Fruit fly (Drosophila melanogaster) whole organism, prepupa: ENCODE data around the gene Usp8.

Source experiments
- Blimp-1 ChIP-seq: fragments of 200-800 bp; sonication (Bioruptor generic); optimal IDR thresholded peaks from 3 replicates; lab custom pipeline; 2017; ENCODE audit warnings: missing biosample characterization, missing genetic modification characterization, mild to moderate bottlenecking, moderate library complexity, missing genetic modification reagents
- CG10631 ChIP-seq: fragments of 200-800 bp; sonication (Bioruptor generic); optimal IDR thresholded peaks from 2 replicates; lab custom pipeline; 2016; ENCODE audit warnings: missing biosample characterization, missing genetic modification characterization
- CG10669 ChIP-seq: fragments of 200-800 bp; sonication (Bioruptor generic); optimal IDR thresholded peaks from 3 replicates; lab custom pipeline; 2018; ENCODE audit warnings: missing biosample characterization, mild to moderate bottlenecking, missing genetic modification characterization, moderate library complexity
- CG11294 ChIP-seq: fragments of 200-800 bp; sonication (Bioruptor generic); IDR thresholded peaks from 2 replicates; pipeline ENCODE4 v1.3.6; 2022; ENCODE audit warnings: missing biosample characterization, missing genetic modification characterization
- CG11762 ChIP-seq: fragments of 200-800 bp; sonication (Bioruptor generic); optimal IDR thresholded peaks from 3 replicates; lab custom pipeline; 2016; ENCODE audit warnings: missing biosample characterization, missing genetic modification characterization; ENCODE audit not compliant: insufficient read depth
- CG11902 ChIP-seq: fragments of 200-800 bp; sonication (Bioruptor generic); optimal IDR thresholded peaks from 3 replicates; lab custom pipeline; 2016; ENCODE audit warnings: missing biosample characterization, missing genetic modification characterization
- CG15336 ChIP-seq: fragments of 200-800 bp; sonication (Bioruptor generic); IDR thresholded peaks from 2 replicates; pipeline ENCODE4 v1.3.6; 2022; ENCODE audit warnings: missing biosample characterization, missing genetic modification characterization
- CG1621 ChIP-seq: fragments of 200-800 bp; sonication (Bioruptor generic); optimal IDR thresholded peaks from 3 replicates; lab custom pipeline; 2018; ENCODE audit warnings: missing biosample characterization, mild to moderate bottlenecking, missing genetic modification characterization
- CG16779 ChIP-seq: fragments of 200-800 bp; sonication (Bioruptor generic); optimal IDR thresholded peaks from 3 replicates; lab custom pipeline; 2017; ENCODE audit warnings: missing biosample characterization, mild to moderate bottlenecking, missing genetic modification characterization
- CG3032 ChIP-seq: fragments of 200-800 bp; optimal IDR thresholded peaks from 2 replicates; lab custom pipeline; 2019; ENCODE audit warnings: missing biosample characterization, mild to moderate bottlenecking, missing genetic modification characterization, moderate library complexity
- CG31627 ChIP-seq: fragments of 200-800 bp; sonication (Bioruptor generic); optimal IDR thresholded peaks from 3 replicates; lab custom pipeline; 2016; ENCODE audit warnings: missing biosample characterization, missing genetic modification characterization
- CG32006 ChIP-seq: fragments of 200-800 bp; sonication (Bioruptor generic); optimal IDR thresholded peaks from 3 replicates; lab custom pipeline; 2017; ENCODE audit warnings: missing biosample characterization, mild to moderate bottlenecking, missing genetic modification characterization
- CG34406 ChIP-seq: fragments of 200-800 bp; sonication (Bioruptor generic); optimal IDR thresholded peaks from 3 replicates; lab custom pipeline; 2016; ENCODE audit warnings: missing biosample characterization, missing genetic modification characterization
- CG3919 ChIP-seq: fragments of 200-800 bp; sonication (Bioruptor generic); optimal IDR thresholded peaks from 3 replicates; lab custom pipeline; 2016; ENCODE audit warnings: missing biosample characterization, missing genetic modification characterization
- CG6163 ChIP-seq: fragments of 200-800 bp; sonication (Bioruptor generic); IDR thresholded peaks from 3 replicates; pipeline ENCODE4 v1.3.6; 2022; ENCODE audit warnings: missing biosample characterization, missing genetic modification characterization
- CG6808 ChIP-seq: fragments of 200-800 bp; sonication (Bioruptor generic); optimal IDR thresholded peaks from 3 replicates; lab custom pipeline; 2017; ENCODE audit warnings: missing biosample characterization, missing genetic modification characterization, mild to moderate bottlenecking, moderate library complexity, missing genetic modification reagents
- CG6854 ChIP-seq: fragments of 200-800 bp; sonication (Bioruptor generic); optimal IDR thresholded peaks from 2 replicates; lab custom pipeline; 2017; ENCODE audit warnings: missing biosample characterization, mild to moderate bottlenecking, missing genetic modification characterization
- CG7368 ChIP-seq: fragments of 200-800 bp; sonication (Bioruptor generic); optimal IDR thresholded peaks from 3 replicates; lab custom pipeline; 2016; ENCODE audit warnings: missing biosample characterization, missing genetic modification characterization
- CG8319 ChIP-seq: fragments of 200-800 bp; sonication (Bioruptor generic); optimal IDR thresholded peaks from 3 replicates; lab custom pipeline; 2016; ENCODE audit warnings: missing biosample characterization, missing genetic modification characterization
- CG8632 ChIP-seq: fragments of 200-800 bp; sonication (Bioruptor generic); optimal IDR thresholded peaks from 3 replicates; lab custom pipeline; 2016; ENCODE audit warnings: missing biosample characterization, missing genetic modification characterization
- CG9139 ChIP-seq: fragments of 200-800 bp; sonication (Bioruptor generic); optimal IDR thresholded peaks from 3 replicates; lab custom pipeline; 2017; ENCODE audit warnings: missing biosample characterization, mild to moderate bottlenecking, missing genetic modification characterization
- Eip78C ChIP-seq: fragments of 200-800 bp; sonication (Bioruptor generic); peaks from one replicate; lab custom pipeline; 2016; ENCODE audit warnings: missing biosample characterization, missing genetic modification characterization
- Eip93F ChIP-seq: fragments of 200-800 bp; sonication (Bioruptor generic); optimal IDR thresholded peaks from 2 replicates; lab custom pipeline; 2016; ENCODE audit warnings: missing biosample characterization, mild to moderate bottlenecking, missing genetic modification characterization
- Ets21C ChIP-seq: fragments of 200-800 bp; sonication (Bioruptor generic); optimal IDR thresholded peaks from 3 replicates; lab custom pipeline; 2016; ENCODE audit warnings: missing biosample characterization, missing genetic modification characterization
- Ets96B ChIP-seq: fragments of 200-800 bp; optimal IDR thresholded peaks from 2 replicates; lab custom pipeline; 2019; ENCODE audit warnings: missing biosample characterization, mild to moderate bottlenecking, missing genetic modification characterization, moderate library complexity
- Hr38 ChIP-seq: sonication (Bioruptor generic); optimal IDR thresholded peaks from 2 replicates; lab custom pipeline; 2016; ENCODE audit warnings: missing biosample characterization, missing genetic modification characterization
- Hr39 ChIP-seq: fragments of 200-800 bp; sonication (Bioruptor generic); optimal IDR thresholded peaks from 2 replicates; lab custom pipeline; 2016; ENCODE audit warnings: missing biosample characterization, missing genetic modification characterization
- Lpt ChIP-seq: fragments of 200-800 bp; sonication (Bioruptor generic); optimal IDR thresholded peaks from 3 replicates; lab custom pipeline; 2016; ENCODE audit warnings: missing biosample characterization, missing genetic modification characterization
- Met ChIP-seq: fragments of 200-800 bp; sonication (Bioruptor generic); optimal IDR thresholded peaks from 3 replicates; lab custom pipeline; 2016; ENCODE audit warnings: missing biosample characterization, missing genetic modification characterization
- OdsH ChIP-seq: fragments of 200-800 bp; sonication (Bioruptor generic); optimal IDR thresholded peaks from 3 replicates; lab custom pipeline; 2016; ENCODE audit warnings: missing biosample characterization, missing genetic modification characterization
- Smox ChIP-seq: fragments of 200-800 bp; sonication (Bioruptor generic); optimal IDR thresholded peaks from 3 replicates; lab custom pipeline; 2016; ENCODE audit warnings: missing biosample characterization, missing genetic modification characterization
- Sox102F ChIP-seq: fragments of 200-800 bp; sonication (Bioruptor generic); optimal IDR thresholded peaks from 2 replicates; lab custom pipeline; 2016; ENCODE audit warnings: missing biosample characterization, mild to moderate bottlenecking, missing genetic modification characterization
- Sox14 ChIP-seq: fragments of 200-800 bp; sonication (Bioruptor generic); optimal IDR thresholded peaks from 3 replicates; lab custom pipeline; 2016; ENCODE audit warnings: missing biosample characterization, missing genetic modification characterization
- Sox15 ChIP-seq: fragments of 200-800 bp; sonication (Bioruptor generic); optimal IDR thresholded peaks from 3 replicates; lab custom pipeline; 2016; ENCODE audit warnings: missing biosample characterization, missing genetic modification characterization
- achi ChIP-seq: fragments of 200-800 bp; sonication (Bioruptor generic); optimal IDR thresholded peaks from 3 replicates; lab custom pipeline; 2016; ENCODE audit warnings: missing biosample characterization, missing genetic modification characterization
- acj6 ChIP-seq: fragments of 200-800 bp; sonication (Bioruptor generic); optimal IDR thresholded peaks from 3 replicates; lab custom pipeline; 2016; ENCODE audit warnings: missing biosample characterization, missing genetic modification characterization
- cyc ChIP-seq: fragments of 200-800 bp; sonication (Bioruptor generic); optimal IDR thresholded peaks from 3 replicates; lab custom pipeline; 2016; ENCODE audit warnings: missing biosample characterization, missing genetic modification characterization
- dac ChIP-seq: fragments of 200-800 bp; sonication (Bioruptor generic); optimal IDR thresholded peaks from 2 replicates; lab custom pipeline; 2017; ENCODE audit warnings: missing biosample characterization, mild to moderate bottlenecking, missing genetic modification characterization
- dsx ChIP-seq: fragments of 200-800 bp; optimal IDR thresholded peaks from 3 replicates; lab custom pipeline; 2019; ENCODE audit warnings: missing biosample characterization, mild to moderate bottlenecking, missing genetic modification characterization, moderate library complexity; ENCODE audit not compliant: poor library complexity, severe bottlenecking
- eg ChIP-seq: fragments of 200-800 bp; sonication (Bioruptor generic); IDR thresholded peaks from 3 replicates; pipeline ENCODE4 v1.3.6; 2022; ENCODE audit warnings: missing biosample characterization, missing genetic modification characterization
- fd59A ChIP-seq: fragments of 200-800 bp; sonication (Bioruptor generic); optimal IDR thresholded peaks from 2 replicates; lab custom pipeline; 2017; ENCODE audit warnings: missing biosample characterization, mild to moderate bottlenecking, missing genetic modification characterization, missing genetic modification reagents
- fd85E ChIP-seq: fragments of 200-800 bp; sonication (Bioruptor generic); optimal IDR thresholded peaks from 3 replicates; lab custom pipeline; 2016; ENCODE audit warnings: missing biosample characterization, missing genetic modification characterization
- lz ChIP-seq: fragments of 200-800 bp; sonication (Bioruptor generic); optimal IDR thresholded peaks from 3 replicates; lab custom pipeline; 2016; ENCODE audit warnings: missing biosample characterization, missing genetic modification characterization
- net ChIP-seq: fragments of 200-800 bp; sonication (Bioruptor generic); optimal IDR thresholded peaks from 3 replicates; lab custom pipeline; 2016; ENCODE audit warnings: missing biosample characterization, missing genetic modification characterization
- pdm3 ChIP-seq: fragments of 200-800 bp; sonication (Bioruptor generic); optimal IDR thresholded peaks from 3 replicates; lab custom pipeline; 2016; ENCODE audit warnings: missing biosample characterization, missing genetic modification characterization
- salr ChIP-seq, 2 experiments: fragments of 200-800 bp; sonication (Bioruptor generic); optimal IDR thresholded peaks; 3 replicates each; lab custom pipeline; 2016 to 2018; ENCODE audit warnings: missing biosample characterization in 2 of 2, missing genetic modification characterization in 2 of 2, mild to moderate bottlenecking in 1 of 2
- ss ChIP-seq, 2 experiments: fragments of 200-800 bp; sonication (Bioruptor generic); optimal IDR thresholded peaks; 2 replicates in 1 of 2; 3 replicates in 1 of 2; lab custom pipeline; 2017 to 2018; ENCODE audit warnings: mild to moderate bottlenecking in 2 of 2, missing biosample characterization in 2 of 2, missing genetic modification characterization in 2 of 2, moderate library complexity in 1 of 2
- topi ChIP-seq: fragments of 200-800 bp; sonication (Bioruptor generic); optimal IDR thresholded peaks from 3 replicates; lab custom pipeline; 2016; ENCODE audit warnings: missing biosample characterization, missing genetic modification characterization
- vri ChIP-seq: fragments of 200-800 bp; sonication (Bioruptor generic); optimal IDR thresholded peaks from 3 replicates; lab custom pipeline; 2016; ENCODE audit warnings: missing biosample characterization, mild to moderate bottlenecking, missing genetic modification characterization

Gene Usp8

dm6 chr3R:21097160-21097559 lies 36.9 kb upstream of the Usp8 start:
- TF ChIP-seq CG3032 (no peak), CG32006 (no peak), CG15336 (GFP tag; lab: Robert Waterston, UW) (no peak), CG6854 (GFP tag; lab: Kevin White, UChicago) (no peak), CG9139 (no peak), CG11294 (no peak), cyc (GFP tag; lab: Kevin White, UChicago) (no peak), net (no peak), acj6 (GFP tag; lab: Kevin White, UChicago) (no peak), CG10669 (GFP tag; lab: Kevin White, UChicago) (no peak), CG8319 (GFP tag; lab: Kevin White, UChicago) (no peak)

DNA sequence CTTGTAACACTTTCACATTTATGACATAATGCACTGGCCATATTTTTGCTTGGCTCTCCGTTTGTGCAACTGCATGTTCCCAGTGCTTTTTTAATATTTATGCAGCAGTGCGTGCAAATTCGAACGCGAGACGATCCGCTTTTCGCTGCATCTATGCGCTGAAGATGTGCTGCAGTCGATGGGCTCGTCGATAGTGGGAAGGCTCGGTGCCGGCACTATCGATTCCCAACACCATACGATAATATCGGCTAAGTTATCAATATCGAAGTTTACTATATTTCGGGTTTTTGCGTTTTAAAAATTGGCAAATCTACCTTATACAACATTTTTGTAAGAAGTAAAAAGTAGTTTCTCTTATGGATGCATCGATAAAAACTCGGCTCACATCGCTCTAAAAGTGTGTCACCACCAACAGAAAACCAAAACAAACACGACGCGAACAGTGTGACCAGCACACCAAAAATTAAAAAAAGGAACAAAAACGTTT lies 36.4 kb upstream of the Usp8 start, which contains the start of gene RhoGAP93B:
Gene RhoGAP93B, minus strand, starts transcription at position 197 of the 487 bp plus-strand sequence.
- TF ChIP-seq CG3919 = peak; percentile 74
- peak; percentile 78 for TF ChIP-seq CG6808 (GFP tag; lab: Kevin White, UChicago)
- no peak for TF ChIP-seq CG34406
- TF ChIP-seq CG1621 (tag; lab: Kevin White, UChicago) = peak; percentile 55
- peak; percentile 82 for TF ChIP-seq Hr39 (GFP tag; lab: Kevin White, UChicago)
- TF ChIP-seq Sox14 (GFP tag; lab: Kevin White, UChicago) = peak; percentile 88
- TF ChIP-seq topi (GFP tag; lab: Kevin White, UChicago) = peak; percentile 89
- TF ChIP-seq CG11762 (GFP tag; lab: Kevin White, UChicago) = no peak
- no peak for TF ChIP-seq fd85E
- TF ChIP-seq CG31627 = peak; percentile 82
- TF ChIP-seq CG9139 = no peak
- no peak for TF ChIP-seq Smox
- peak; percentile 84 for TF ChIP-seq CG32006
- peak; percentile 82 for TF ChIP-seq Ets96B (tag; lab: Kevin White, UChicago)
- TF ChIP-seq pdm3 (GFP tag; lab: Kevin White, UChicago) = no peak
- TF ChIP-seq CG6163 (GFP tag; lab: Robert Waterston, UW) = peak; percentile 93
- peak in 1 of 2 experiments; percentile 71 for TF ChIP-seq ss (GFP tag; optimal IDR thresholded peaks at IDR 0.05; lab: Kevin White, UChicago)
- TF ChIP-seq CG8319 (GFP tag; lab: Kevin White, UChicago) = peak; percentile 53
- TF ChIP-seq CG10631 = peak; percentile 86
- TF ChIP-seq vri (GFP tag; lab: Kevin White, UChicago) = no peak
- peak; percentile 72 for TF ChIP-seq OdsH
- TF ChIP-seq dac (GFP tag; lab: Kevin White, UChicago) = peak; percentile 62
- TF ChIP-seq CG11902 (GFP tag; lab: Kevin White, UChicago) = peak; percentile 66
- peak; percentile 87 for TF ChIP-seq CG3032
- no peak for TF ChIP-seq Blimp-1 (GFP tag; lab: Kevin White, UChicago)
- TF ChIP-seq acj6 (GFP tag; lab: Kevin White, UChicago) = peak; percentile 68
- TF ChIP-seq CG8632 = peak; percentile 54
- TF ChIP-seq CG7368 = peak; percentile 71
- TF ChIP-seq Lpt (GFP tag; lab: Kevin White, UChicago) = no peak
- no peak for TF ChIP-seq Hr38 (GFP tag; lab: Kevin White, UChicago)
- peak; percentile 30 for TF ChIP-seq Sox15 (GFP tag; lab: Kevin White, UChicago)
- peak; percentile 69 for TF ChIP-seq Ets21C (GFP tag; lab: Kevin White, UChicago)
- no peak for TF ChIP-seq Met (GFP tag; lab: Kevin White, UChicago)
- TF ChIP-seq Sox102F (GFP tag; lab: Kevin White, UChicago) = no peak
- peak; percentile 24 for TF ChIP-seq fd59A (GFP tag; lab: Kevin White, UChicago)
- no peak for TF ChIP-seq achi
- TF ChIP-seq CG11294 = peak; percentile 58; the same call in 1 of the 2 replicates
- peak; percentile 88 for TF ChIP-seq Eip78C (GFP tag; lab: Kevin White, UChicago)
- TF ChIP-seq CG15336 (GFP tag; lab: Robert Waterston, UW) = peak; percentile 73
- TF ChIP-seq net = peak; percentile 37
- peak; percentile 69 for TF ChIP-seq dsx (GFP tag; lab: Kevin White, UChicago)
- TF ChIP-seq salr (GFP tag; optimal IDR thresholded peaks at IDR 0.05; lab: Kevin White, UChicago) = peak; percentile 49 to 56
- TF ChIP-seq CG16779 (tag; lab: Kevin White, UChicago) = peak; percentile 58
- peak; percentile 70 for TF ChIP-seq CG10669 (GFP tag; lab: Kevin White, UChicago)
- peak; percentile 88 for TF ChIP-seq eg (GFP tag; lab: Robert Waterston, UW)
- TF ChIP-seq lz (GFP tag; lab: Kevin White, UChicago) = peak; percentile 84
- no peak for TF ChIP-seq Eip93F
